Worm (Caenorhabditis elegans): Measurements from ENCODE around the gene ifa-4.

DNA sequence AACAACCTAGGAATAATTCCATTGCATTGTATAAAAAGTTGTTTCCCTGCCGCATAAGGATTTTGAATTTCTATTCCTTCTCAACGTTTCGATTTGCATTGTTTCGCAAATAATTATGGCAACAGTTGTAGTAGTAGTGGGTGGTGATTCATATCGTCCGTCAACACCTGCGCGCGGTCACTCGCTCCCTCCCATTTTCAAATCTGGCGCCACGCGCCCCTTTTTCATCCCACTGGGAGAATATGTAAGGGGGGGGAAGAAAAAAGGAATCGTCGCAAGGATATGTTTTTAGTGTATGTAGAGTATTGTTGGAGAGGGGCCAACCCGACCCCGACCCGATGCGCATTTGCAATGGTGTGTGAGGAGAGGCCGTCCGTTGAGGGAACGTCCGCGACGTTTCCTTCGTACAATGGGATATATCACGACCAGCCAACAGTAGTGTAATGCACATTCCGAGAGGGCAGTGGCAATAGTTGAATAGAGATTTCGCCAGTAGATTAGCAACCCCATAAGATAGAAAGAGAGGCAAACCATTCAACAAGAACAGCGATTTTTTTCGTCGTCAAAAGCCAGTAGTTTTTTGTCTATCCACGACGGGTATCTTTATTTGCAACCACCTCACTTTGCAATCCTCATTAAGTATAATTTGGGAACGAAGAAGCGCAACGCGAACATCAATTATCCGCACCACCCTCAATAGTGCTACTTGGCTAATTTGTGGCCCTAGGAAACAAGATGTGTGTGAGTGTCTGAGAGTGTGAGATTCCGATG is 45.3 kb upstream of the ifa-4 start:
- TF ChIP-seq flt-1 (GFP tag; IDR thresholded peaks at IDR 0.05): peak; percentile 80
- TF ChIP-seq ref-1 (GFP tag; conservative IDR thresholded peaks at IDR 0.05): peak; percentile 57
- no peak for TF ChIP-seq med-1 (GFP tag; optimal IDR thresholded peaks at IDR 0.05; ENCODE audit: insufficient read depth)
- TF ChIP-seq ztf-23 (GFP tag; IDR thresholded peaks at IDR 0.05): peak; percentile 41; the same call in 1 of the 2 replicates
- TF ChIP-seq ztf-29 (GFP tag; IDR thresholded peaks at IDR 0.05): no peak
- TF ChIP-seq tab-1 (GFP tag; IDR thresholded peaks at IDR 0.05): no peak
- TF ChIP-seq T22C8.4 (GFP tag; IDR thresholded peaks at IDR 0.05): 0 out of 2 replicates have a peak, but pooled peaks have one; percentile 31
